Fruit fly (Drosophila melanogaster): ENCODE data around the gene CG5292.

- TF ChIP-seq CG9948 (tag; optimal IDR thresholded peaks at IDR 0.05), result no peak
- TF ChIP-seq CG10348 (GFP tag; IDR thresholded peaks at IDR 0.05), result no peak
- no peak for TF ChIP-seq Snoo (tag; optimal IDR thresholded peaks at IDR 0.05)
- no peak for TF ChIP-seq CG4496 (GFP tag; IDR thresholded peaks at IDR 0.05)
- no peak for TF ChIP-seq CG13204 (GFP tag; optimal IDR thresholded peaks at IDR 0.05)
- no peak for TF ChIP-seq CG8159 (tag; optimal IDR thresholded peaks at IDR 0.05)
These were observed 45.9 kb downstream of the CG5292 start for dm6 chr3R:17197599-17197998.
